Fruit fly (Drosophila melanogaster): ENCODE results near the gene CG18428.
A peak's percentile ranks its signal among the peaks of the same experiment; 100 is the strongest.

Gene CG18428

DNA sequence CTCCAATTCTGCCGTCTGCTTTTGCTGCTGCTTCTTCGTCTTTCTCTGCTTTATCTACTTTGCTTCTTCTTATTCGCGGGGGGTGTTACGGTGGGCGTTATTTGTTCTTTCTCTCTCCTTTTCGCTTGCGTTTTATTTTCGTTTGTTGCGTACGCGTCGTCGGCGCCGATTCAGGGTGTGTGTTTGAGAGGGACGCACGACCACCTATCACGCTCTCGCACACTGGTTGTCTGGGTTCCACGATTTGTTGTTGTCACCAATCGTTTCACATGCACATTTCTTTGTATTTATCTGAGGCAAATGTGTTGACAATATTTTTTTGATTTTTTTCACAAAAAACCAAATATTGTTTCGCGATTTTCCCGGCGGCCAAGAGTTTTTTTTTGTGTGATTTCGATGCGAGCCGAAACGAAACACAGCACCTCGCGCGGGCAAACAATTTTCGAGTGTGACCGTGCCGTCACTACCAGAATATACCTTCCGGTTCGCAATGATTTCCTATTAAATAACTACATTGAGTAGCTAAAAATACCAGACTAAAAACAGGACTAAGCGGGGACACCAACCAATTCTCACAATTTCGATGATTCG is 3.7 kb upstream of the CG18428 start, which contains the start of gene Syx1A:
TSS of gene Syx1A (minus strand) at position 452 of the 591 bp plus-strand sequence.
- TF ChIP-seq CG1620 (GFP tag; optimal IDR thresholded peaks at IDR 0.05), result peak; percentile 34
- peak; percentile 47 for TF ChIP-seq Mnt (GFP tag; optimal IDR thresholded peaks at IDR 0.05)
- peak; percentile 49 for TF ChIP-seq bab1 (GFP tag; optimal IDR thresholded peaks at IDR 0.05)
- TF ChIP-seq Crg-1 (GFP tag; optimal IDR thresholded peaks at IDR 0.05), result peak; percentile 34
- peak; percentile 33 for TF ChIP-seq CG33017 (tag; optimal IDR thresholded peaks at IDR 0.05)
- peak; percentile 52 for TF ChIP-seq cic (GFP tag; optimal IDR thresholded peaks at IDR 0.05)
- TF ChIP-seq CG5204 (GFP tag; optimal IDR thresholded peaks at IDR 0.05), result peak; percentile 3
- TF ChIP-seq Clk (GFP tag; optimal IDR thresholded peaks at IDR 0.05), result no peak
- TF ChIP-seq toe (GFP tag; optimal IDR thresholded peaks at IDR 0.05), result no peak
- peak; percentile 19 for TF ChIP-seq Hr96 (GFP tag; optimal IDR thresholded peaks at IDR 0.05)
- peak; percentile 28 for TF ChIP-seq CG14711 (tag; optimal IDR thresholded peaks at IDR 0.05)
- peak; percentile 34 for TF ChIP-seq CG11617 (GFP tag; optimal IDR thresholded peaks at IDR 0.05)
- no peak for TF ChIP-seq CG7045 (GFP tag; optimal IDR thresholded peaks at IDR 0.05)
- TF ChIP-seq cnc (optimal IDR thresholded peaks at IDR 0.05), result no peak
- TF ChIP-seq CG12768 (GFP tag; optimal IDR thresholded peaks at IDR 0.05), result no peak
- peak; percentile 64 for TF ChIP-seq tj (GFP tag; optimal IDR thresholded peaks at IDR 0.05)
- no peak for TF ChIP-seq pad (GFP tag; optimal IDR thresholded peaks at IDR 0.05)
- TF ChIP-seq kay (GFP tag; ENCODE audit: borderline replicate concordance), result no peak
- peak; percentile 26 for TF ChIP-seq ovo (GFP tag; optimal IDR thresholded peaks at IDR 0.05)
- TF ChIP-seq CG7101 (tag; optimal IDR thresholded peaks at IDR 0.05), result no peak

DNA sequence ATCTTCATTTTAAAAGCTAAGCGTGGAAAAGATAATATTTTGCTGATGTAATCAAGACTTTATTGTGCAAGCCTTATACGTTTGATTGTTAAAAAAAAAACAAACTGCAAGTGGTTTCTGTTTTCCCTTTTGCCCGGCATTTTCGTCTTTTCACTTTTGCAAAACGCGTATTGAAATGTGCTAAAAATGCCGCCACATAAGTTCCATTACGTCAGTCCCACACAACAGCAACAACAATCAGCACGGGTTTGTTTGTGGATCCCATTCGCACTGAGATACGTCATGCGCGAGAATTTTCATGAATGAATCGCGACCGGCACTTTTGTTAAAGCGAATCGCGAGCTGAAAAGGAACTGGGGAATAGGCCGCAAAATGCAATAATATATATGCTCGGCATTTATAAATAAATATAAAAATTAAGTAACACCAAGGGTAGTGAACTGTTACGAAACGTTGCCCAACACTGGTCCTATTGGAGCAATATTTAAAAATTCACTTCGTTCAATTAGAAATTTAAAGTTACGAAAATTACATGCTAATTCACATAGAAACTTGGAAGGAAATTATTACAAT is 3.0 kb upstream of the CG18428 start:
- TF ChIP-seq kay (GFP tag; ENCODE audit: borderline replicate concordance) (no peak), CG7045 (GFP tag; optimal IDR thresholded peaks at IDR 0.05) (peak; percentile 59), toe (GFP tag; optimal IDR thresholded peaks at IDR 0.05) (peak; percentile 24), tj (GFP tag; optimal IDR thresholded peaks at IDR 0.05) (no peak), Mnt (GFP tag; optimal IDR thresholded peaks at IDR 0.05) (peak; percentile 88), CG33017 (tag; optimal IDR thresholded peaks at IDR 0.05) (peak; percentile 77), CG11617 (GFP tag; optimal IDR thresholded peaks at IDR 0.05) (peak; percentile 60), Hr96 (GFP tag; optimal IDR thresholded peaks at IDR 0.05) (no peak), cic (GFP tag; optimal IDR thresholded peaks at IDR 0.05) (peak; percentile 94), CG5204 (GFP tag; optimal IDR thresholded peaks at IDR 0.05) (peak; percentile 62), CG12768 (GFP tag; optimal IDR thresholded peaks at IDR 0.05) (peak; percentile 80), ovo (GFP tag; optimal IDR thresholded peaks at IDR 0.05) (peak; percentile 5), cnc (optimal IDR thresholded peaks at IDR 0.05) (no peak), Crg-1 (GFP tag; optimal IDR thresholded peaks at IDR 0.05) (peak; percentile 64), CG1620 (GFP tag; optimal IDR thresholded peaks at IDR 0.05) (peak; percentile 65), bab1 (GFP tag; optimal IDR thresholded peaks at IDR 0.05) (peak; percentile 87), pad (GFP tag; optimal IDR thresholded peaks at IDR 0.05) (peak; percentile 44), CG14711 (tag; optimal IDR thresholded peaks at IDR 0.05) (peak; percentile 68), Clk (GFP tag; optimal IDR thresholded peaks at IDR 0.05) (no peak), CG7101 (tag; optimal IDR thresholded peaks at IDR 0.05) (peak; percentile 78)

DNA sequence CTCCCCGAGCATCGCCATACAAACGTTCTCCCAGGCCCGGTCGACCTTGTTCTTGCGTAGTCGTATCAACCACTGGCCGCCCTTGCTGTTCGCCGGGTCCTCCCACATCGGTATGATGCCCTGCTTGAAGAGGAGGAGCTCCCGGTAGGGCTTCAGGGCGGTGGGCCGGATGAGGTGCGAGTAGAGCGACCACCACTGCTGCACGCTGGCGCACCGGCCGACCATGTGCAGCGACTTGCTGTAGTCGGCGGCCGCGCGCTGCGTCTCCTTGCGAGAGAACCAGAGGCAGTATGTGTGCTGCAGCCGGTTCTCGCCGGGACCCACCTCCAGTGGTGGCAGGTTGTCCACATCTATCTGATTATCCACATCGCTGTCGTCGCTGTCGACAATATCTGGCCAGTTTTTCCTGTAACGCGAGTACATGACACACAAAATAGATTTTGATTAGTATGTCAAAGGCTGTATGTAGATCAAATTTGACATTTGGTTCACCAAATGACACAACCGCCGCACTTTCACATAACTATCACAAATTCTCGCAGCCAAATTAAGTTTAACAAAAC is 2.2 kb upstream of the CG18428 start, which contains the start of gene CG10694:
TSS of gene CG10694 (plus strand) at position 513 of the 563 bp plus-strand sequence.
- no peak for TF ChIP-seq bab1 (GFP tag; optimal IDR thresholded peaks at IDR 0.05)
- TF ChIP-seq Mnt (GFP tag; optimal IDR thresholded peaks at IDR 0.05), result no peak
- TF ChIP-seq ovo (GFP tag; optimal IDR thresholded peaks at IDR 0.05), result no peak
- no peak for TF ChIP-seq CG5204 (GFP tag; optimal IDR thresholded peaks at IDR 0.05)
- no peak for TF ChIP-seq CG14711 (tag; optimal IDR thresholded peaks at IDR 0.05)
- TF ChIP-seq kay (GFP tag; ENCODE audit: borderline replicate concordance), result no peak
- no peak for TF ChIP-seq CG11617 (GFP tag; optimal IDR thresholded peaks at IDR 0.05)
- TF ChIP-seq tj (GFP tag; optimal IDR thresholded peaks at IDR 0.05), result no peak
- TF ChIP-seq CG12768 (GFP tag; optimal IDR thresholded peaks at IDR 0.05), result no peak
- no peak for TF ChIP-seq cic (GFP tag; optimal IDR thresholded peaks at IDR 0.05)
- TF ChIP-seq Crg-1 (GFP tag; optimal IDR thresholded peaks at IDR 0.05), result no peak
- no peak for TF ChIP-seq toe (GFP tag; optimal IDR thresholded peaks at IDR 0.05)
- no peak for TF ChIP-seq cnc (optimal IDR thresholded peaks at IDR 0.05)
- no peak for TF ChIP-seq Hr96 (GFP tag; optimal IDR thresholded peaks at IDR 0.05)
- TF ChIP-seq pad (GFP tag; optimal IDR thresholded peaks at IDR 0.05), result no peak
- TF ChIP-seq CG33017 (tag; optimal IDR thresholded peaks at IDR 0.05), result no peak
- TF ChIP-seq CG7101 (tag; optimal IDR thresholded peaks at IDR 0.05), result no peak

DNA sequence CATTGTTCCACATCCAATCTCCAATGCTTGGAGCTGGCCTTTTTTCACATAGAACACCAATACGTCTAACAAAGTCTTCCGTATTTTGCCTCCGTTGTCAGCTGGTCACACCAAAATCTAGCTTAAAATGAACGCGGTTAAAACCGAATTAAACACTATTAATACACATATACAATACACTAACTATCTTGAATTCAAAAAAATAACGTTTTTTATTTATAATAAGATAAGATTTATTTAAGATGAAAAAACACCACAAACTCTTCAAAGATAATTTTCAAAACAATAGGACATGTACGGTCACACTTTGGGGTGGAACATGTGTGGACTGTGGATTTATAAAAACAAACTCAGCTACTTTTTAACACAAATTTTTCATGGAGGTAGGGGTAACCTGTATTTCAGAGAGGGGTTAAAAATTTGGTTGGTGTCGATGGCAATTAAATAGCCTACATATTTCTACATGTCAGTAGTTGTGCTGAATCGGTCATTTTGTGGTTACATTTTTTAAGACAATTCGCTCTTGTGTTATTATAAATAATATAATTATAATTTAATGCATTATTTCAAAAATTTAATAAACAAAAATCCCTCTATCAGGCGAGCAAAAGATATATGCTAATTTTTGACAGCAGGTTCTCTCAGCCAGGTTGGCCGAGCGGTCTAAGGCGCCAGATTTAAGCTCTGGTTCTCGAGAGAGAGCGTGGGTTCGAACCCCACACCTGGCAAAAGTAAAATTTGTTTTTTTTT is 3.4 kb downstream of the CG18428 start, which contains the start of gene CG13605:
TSS of gene CG13605 (minus strand) at position 70 of the 750 bp plus-strand sequence.
- TF ChIP-seq Clk (GFP tag; optimal IDR thresholded peaks at IDR 0.05) (peak; percentile 44), CG5204 (GFP tag; optimal IDR thresholded peaks at IDR 0.05) (peak; percentile 64), cnc (optimal IDR thresholded peaks at IDR 0.05) (no peak), ovo (GFP tag; optimal IDR thresholded peaks at IDR 0.05) (no peak), pad (GFP tag; optimal IDR thresholded peaks at IDR 0.05) (peak; percentile 62), cic (GFP tag; optimal IDR thresholded peaks at IDR 0.05) (peak; percentile 27), CG7101 (tag; optimal IDR thresholded peaks at IDR 0.05) (peak; percentile 68), tj (GFP tag; optimal IDR thresholded peaks at IDR 0.05) (peak; percentile 78), kay (GFP tag; ENCODE audit: borderline replicate concordance) (no peak), Hr96 (GFP tag; optimal IDR thresholded peaks at IDR 0.05) (peak; percentile 27), Crg-1 (GFP tag; optimal IDR thresholded peaks at IDR 0.05) (peak; percentile 68), CG33017 (tag; optimal IDR thresholded peaks at IDR 0.05) (peak; percentile 73), CG12768 (GFP tag; optimal IDR thresholded peaks at IDR 0.05) (peak; percentile 78), CG14711 (tag; optimal IDR thresholded peaks at IDR 0.05) (peak; percentile 69), bab1 (GFP tag; optimal IDR thresholded peaks at IDR 0.05) (peak; percentile 84), CG7045 (GFP tag; optimal IDR thresholded peaks at IDR 0.05) (peak; percentile 59), toe (GFP tag; optimal IDR thresholded peaks at IDR 0.05) (peak; percentile 71), Mnt (GFP tag; optimal IDR thresholded peaks at IDR 0.05) (peak; percentile 59), CG11617 (GFP tag; optimal IDR thresholded peaks at IDR 0.05) (peak; percentile 73), CG1620 (GFP tag; optimal IDR thresholded peaks at IDR 0.05) (peak; percentile 28)
